Worm (Caenorhabditis elegans) whole organism, mixed stage, embryonic: Measurements from ENCODE around the gene msp-76.

Experiments
- M03D4.4 ChIP-seq: sonication (generic microtip); optimal IDR thresholded peaks from 2 replicates; lab custom pipeline; 2017; ENCODE audit warnings: mild to moderate bottlenecking, missing genetic modification characterization, missing compliant biosample characterization
- bed-3 ChIP-seq: fragments of 200-800 bp; sonication (Bioruptor generic); optimal IDR thresholded peaks from 3 replicates; lab custom pipeline; 2018; ENCODE audit warnings: mild to moderate bottlenecking, missing genetic modification characterization, moderate library complexity, missing compliant biosample characterization
- blmp-1 ChIP-seq: fragments of 150-350 bp; optimal IDR thresholded peaks from 2 replicates; lab custom pipeline; 2014; ENCODE audit warnings: missing biosample characterization, missing genetic modification characterization
- ceh-39 ChIP-seq: fragments of 150-350 bp; optimal IDR thresholded peaks from 2 replicates; lab custom pipeline; 2014; ENCODE audit warnings: missing biosample characterization, missing genetic modification characterization
- ceh-43 ChIP-seq: fragments of 200-800 bp; sonication (Bioruptor generic); optimal IDR thresholded peaks from 2 replicates; lab custom pipeline; 2018; ENCODE audit warnings: mild to moderate bottlenecking, missing genetic modification characterization, moderate library complexity, missing compliant biosample characterization
- ceh-83 ChIP-seq: fragments of 200-800 bp; sonication (Bioruptor generic); optimal IDR thresholded peaks from 2 replicates; lab custom pipeline; 2018; ENCODE audit warnings: mild to moderate bottlenecking, missing genetic modification characterization, missing compliant biosample characterization
- cnd-1 ChIP-seq: fragments of 200-800 bp; sonication (Bioruptor generic); optimal IDR thresholded peaks from 2 replicates; lab custom pipeline; 2018; ENCODE audit warnings: mild to moderate bottlenecking, missing genetic modification characterization, missing compliant biosample characterization
- elt-1 ChIP-seq: sonication (generic microtip); optimal IDR thresholded peaks from 2 replicates; lab custom pipeline; 2017; ENCODE audit warnings: missing genetic modification characterization, mild to moderate bottlenecking, missing compliant biosample characterization, antibody characterized with exemption, moderate library complexity, borderline replicate concordance; ENCODE audit not compliant: insufficient read depth
- elt-3 ChIP-seq: fragments of 150-350 bp; optimal IDR thresholded peaks from 2 replicates; lab custom pipeline; 2014; ENCODE audit warnings: missing biosample characterization, missing genetic modification characterization
- flh-1 ChIP-seq: fragments of 200-800 bp; sonication (Bioruptor generic); optimal IDR thresholded peaks from 2 replicates; lab custom pipeline; 2018; ENCODE audit warnings: mild to moderate bottlenecking, missing genetic modification characterization, moderate library complexity, missing compliant biosample characterization
- ham-2 ChIP-seq: fragments of 200-800 bp; sonication (Bioruptor generic); optimal IDR thresholded peaks from 2 replicates; lab custom pipeline; 2018; ENCODE audit warnings: mild to moderate bottlenecking, missing genetic modification characterization, missing compliant biosample characterization
- lin-32 ChIP-seq: fragments of 200-800 bp; sonication (Bioruptor generic); optimal IDR thresholded peaks from 2 replicates; lab custom pipeline; 2018; ENCODE audit warnings: mild to moderate bottlenecking, missing genetic modification characterization, missing compliant biosample characterization
- lsy-2 ChIP-seq: fragments of 150-350 bp; optimal IDR thresholded peaks from 2 replicates; lab custom pipeline; 2014; ENCODE audit warnings: missing biosample characterization, missing genetic modification characterization
- mab-5 ChIP-seq: fragments of 150-350 bp; optimal IDR thresholded peaks from 2 replicates; lab custom pipeline; 2014; ENCODE audit warnings: missing biosample characterization, missing genetic modification characterization
- mep-1 ChIP-seq: fragments of 150-350 bp; optimal IDR thresholded peaks from 2 replicates; lab custom pipeline; 2017; ENCODE audit warnings: missing biosample characterization, missing genetic modification reagents, missing genetic modification characterization, inconsistent platforms
- mls-2 ChIP-seq: sonication (generic microtip); optimal IDR thresholded peaks from 2 replicates; lab custom pipeline; 2016; ENCODE audit warnings: mild to moderate bottlenecking, missing genetic modification characterization, moderate library complexity, missing compliant biosample characterization
- nhr-12 ChIP-seq: fragments of 150-350 bp; optimal IDR thresholded peaks from 2 replicates; lab custom pipeline; 2014; ENCODE audit warnings: missing biosample characterization, missing genetic modification characterization
- nhr-2 ChIP-seq: fragments of 150-350 bp; optimal IDR thresholded peaks from 2 replicates; lab custom pipeline; 2014; ENCODE audit warnings: missing biosample characterization, missing genetic modification characterization
- nhr-237 ChIP-seq: fragments of 150-350 bp; optimal IDR thresholded peaks from 2 replicates; lab custom pipeline; 2014; ENCODE audit warnings: missing biosample characterization, missing genetic modification characterization
- nhr-76 ChIP-seq: sonication (generic microtip); optimal IDR thresholded peaks from 2 replicates; lab custom pipeline; 2017; ENCODE audit warnings: missing biosample characterization, missing genetic modification characterization
- sem-2 ChIP-seq: fragments of 200-800 bp; sonication (Bioruptor generic); optimal IDR thresholded peaks from 2 replicates; lab custom pipeline; 2018; ENCODE audit warnings: mild to moderate bottlenecking, missing genetic modification characterization, missing compliant biosample characterization
- snpc-4 ChIP-seq: fragments of 150-350 bp; optimal IDR thresholded peaks from 2 replicates; lab custom pipeline; 2014; ENCODE audit warnings: missing biosample characterization, missing genetic modification characterization
- sptf-1 ChIP-seq: sonication (generic microtip); optimal IDR thresholded peaks from 2 replicates; lab custom pipeline; 2017; ENCODE audit warnings: mild to moderate bottlenecking, missing genetic modification characterization, moderate library complexity, missing compliant biosample characterization
- tbx-8 ChIP-seq: fragments of 200-800 bp; sonication (Bioruptor generic); optimal IDR thresholded peaks from 2 replicates; lab custom pipeline; 2018; ENCODE audit warnings: mild to moderate bottlenecking, missing genetic modification characterization, moderate library complexity, missing compliant biosample characterization
- unc-120 ChIP-seq: sonication (generic microtip); optimal IDR thresholded peaks from 2 replicates; lab custom pipeline; 2017; ENCODE audit warnings: missing genetic modification characterization, missing compliant biosample characterization; ENCODE audit not compliant: poor library complexity, severe bottlenecking
- unc-39 ChIP-seq: fragments of 150-350 bp; optimal IDR thresholded peaks from 2 replicates; lab custom pipeline; 2014; ENCODE audit warnings: missing biosample characterization, missing genetic modification characterization
- unc-62 ChIP-seq: fragments of 150-350 bp; optimal IDR thresholded peaks from 2 replicates; lab custom pipeline; 2014; ENCODE audit warnings: missing biosample characterization, missing genetic modification reagents, missing genetic modification characterization

The msp-76 gene

DNA sequence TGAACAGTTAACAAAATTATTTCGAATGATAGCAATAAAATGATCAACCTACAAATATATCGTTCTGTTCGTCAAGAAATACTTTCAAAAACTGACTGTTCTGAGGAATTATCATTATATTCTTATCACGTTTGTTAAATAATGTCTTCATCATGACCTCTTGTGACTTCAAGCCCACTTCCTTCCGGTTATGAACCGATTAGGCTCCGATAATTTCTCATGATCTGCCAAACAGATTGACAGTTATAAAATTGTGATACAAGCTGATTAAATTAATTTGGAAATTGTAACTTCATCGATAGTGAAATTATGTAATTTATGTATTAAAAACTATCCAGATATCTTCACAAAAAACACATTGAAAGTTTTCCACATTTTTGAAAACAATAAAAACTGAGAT lies 8.0 kb upstream of the msp-76 start, which contains the start of gene ins-8:
ins-8 (minus strand) TSS at position 101 of the 400 bp plus-strand sequence.
- TF ChIP-seq ceh-83 (GFP tag; lab: Kevin White, UChicago) (no peak), ceh-39 (tag; lab: Kevin White, UChicago) (no peak), elt-1 (tag; lab: Kevin White, UChicago) (no peak), sptf-1 (tag; lab: Kevin White, UChicago) (no peak), unc-62 (no peak), nhr-237 (tag; lab: Kevin White, UChicago) (no peak), blmp-1 (tag; lab: Kevin White, UChicago) (no peak), lin-32 (GFP tag; lab: Kevin White, UChicago) (no peak), mep-1 (tag; lab: Kevin White, UChicago) (no peak), sem-2 (GFP tag; lab: Kevin White, UChicago) (no peak), mab-5 (tag; lab: Kevin White, UChicago) (no peak), unc-39 (tag; lab: Kevin White, UChicago) (no peak), ceh-43 (GFP tag; lab: Kevin White, UChicago) (no peak), tbx-8 (GFP tag; lab: Kevin White, UChicago) (no peak), unc-120 (tag; lab: Kevin White, UChicago) (no peak)
- TF ChIP-seq, all 35 proteins: peak for 0

DNA sequence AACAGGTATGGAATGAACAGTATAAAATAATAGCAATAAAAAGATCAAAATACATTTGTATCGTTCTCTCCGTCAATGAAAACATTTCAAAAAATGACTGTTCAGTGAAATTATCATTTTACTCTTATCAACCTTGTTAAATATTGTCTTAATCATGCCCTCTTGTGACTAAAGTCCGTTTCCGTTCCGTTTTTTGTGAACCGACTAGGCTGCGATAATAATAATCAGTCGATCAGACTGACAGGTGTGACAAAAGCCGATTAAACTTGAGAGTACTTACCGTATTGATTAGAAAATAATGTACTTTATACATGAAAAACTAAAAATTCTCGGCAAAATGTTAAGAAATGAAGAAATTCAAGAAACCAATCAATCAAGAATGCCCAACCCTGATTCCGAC lies 6.3 kb upstream of the msp-76 start, which contains the start of gene ins-7:
ins-7 (minus strand) TSS at position 332 of the 400 bp plus-strand sequence.
- TF ChIP-seq snpc-4 (tag; lab: Kevin White, UChicago) (no peak), nhr-12 (tag; lab: Kevin White, UChicago) (no peak), cnd-1 (tag; lab: Kevin White, UChicago) (no peak), bed-3 (GFP tag; lab: Kevin White, UChicago) (no peak), flh-1 (no peak)

DNA sequence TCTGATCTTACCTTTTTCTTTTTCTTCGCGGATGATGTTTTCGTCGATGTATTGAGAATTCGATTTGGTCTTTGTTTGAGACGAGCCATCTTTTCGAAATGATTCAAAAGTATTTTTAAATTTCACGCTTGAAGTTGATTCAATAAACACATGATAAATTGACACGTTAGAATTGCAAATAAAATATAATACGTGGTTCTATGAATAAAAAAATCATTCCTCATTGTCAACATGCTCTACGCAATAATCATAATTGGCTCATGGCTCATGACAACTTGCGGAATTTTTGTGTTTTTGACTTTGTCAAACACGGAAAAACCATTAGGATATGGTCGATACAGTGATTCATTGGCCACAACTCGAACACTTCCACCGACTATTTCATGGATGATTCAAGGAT lies 5.4 kb upstream of the msp-76 start, which contains the start of the genes htas-1 and ZK1251.3:
htas-1 (minus strand) TSS at position 101 of the 400 bp plus-strand sequence.
ZK1251.3 (plus strand) TSS at position 226 of the 400 bp plus-strand sequence.
- TF ChIP-seq bed-3 (GFP tag; lab: Kevin White, UChicago), result no peak
- no peak for TF ChIP-seq ham-2 (GFP tag; lab: Kevin White, UChicago)

DNA sequence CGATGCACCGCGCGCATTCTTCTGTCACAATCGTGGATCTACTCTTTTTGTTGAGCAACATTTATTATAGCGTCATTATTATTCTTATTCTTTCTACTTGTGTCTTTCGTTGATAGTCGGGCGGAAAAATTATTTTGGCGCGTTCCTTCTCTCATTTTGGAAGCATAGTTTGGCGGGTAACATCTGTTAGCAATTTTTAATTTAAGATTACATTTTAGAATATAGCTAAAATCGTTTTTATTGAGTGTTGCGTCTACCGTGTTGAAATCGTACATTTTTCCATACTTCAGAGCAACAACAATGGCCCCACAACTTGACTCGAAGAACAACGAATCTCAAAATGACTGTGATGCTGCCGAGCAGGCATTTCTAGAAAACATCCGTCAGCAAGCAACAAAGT lies 1.8 kb downstream of the msp-76 start, which contains the start of gene sdz-36:
sdz-36 (plus strand) TSS at position 301 of the 400 bp plus-strand sequence.
- TF ChIP-seq lsy-2 (tag; lab: Kevin White, UChicago), result no peak
- no peak for TF ChIP-seq lin-32 (GFP tag; lab: Kevin White, UChicago)
- TF ChIP-seq ceh-83 (GFP tag; lab: Kevin White, UChicago), result no peak
- TF ChIP-seq nhr-76, result no peak
- TF ChIP-seq bed-3 (GFP tag; lab: Kevin White, UChicago), result no peak
- no peak for TF ChIP-seq sptf-1 (tag; lab: Kevin White, UChicago)
- TF ChIP-seq unc-120 (tag; lab: Kevin White, UChicago), result no peak
- no peak for TF ChIP-seq elt-3 (tag; lab: Kevin White, UChicago)
- no peak for TF ChIP-seq nhr-237 (tag; lab: Kevin White, UChicago)
- no peak for TF ChIP-seq sem-2 (GFP tag; lab: Kevin White, UChicago)
- no peak for TF ChIP-seq blmp-1 (tag; lab: Kevin White, UChicago)
- TF ChIP-seq elt-1 (tag; lab: Kevin White, UChicago), result no peak
- TF ChIP-seq ham-2 (GFP tag; lab: Kevin White, UChicago), result no peak
- no peak for TF ChIP-seq snpc-4 (tag; lab: Kevin White, UChicago)
- no peak for TF ChIP-seq nhr-2 (tag; lab: Kevin White, UChicago)

DNA sequence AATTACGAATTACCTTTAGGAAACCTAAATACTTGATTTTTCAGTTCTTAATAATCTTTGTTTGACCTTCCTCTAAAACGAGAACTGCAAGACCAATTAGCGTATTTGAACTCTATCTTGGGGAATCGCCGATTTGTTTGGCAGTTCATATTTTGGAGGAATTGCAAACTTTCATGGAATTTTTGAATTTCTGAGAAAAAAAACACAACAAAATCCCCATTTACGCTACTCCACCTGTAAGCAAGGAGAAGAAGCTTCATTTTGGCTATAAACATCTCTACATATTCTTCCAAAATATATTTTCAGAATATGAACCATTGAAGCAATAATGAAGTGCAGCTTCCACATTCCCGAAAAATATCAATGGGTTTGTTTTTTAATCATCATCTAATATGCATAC lies 4.1 kb downstream of the msp-76 start, which contains the start of gene twk-9:
twk-9 (plus strand) TSS at position 301 of the 400 bp plus-strand sequence.
- no peak for TF ChIP-seq lin-32 (GFP tag; lab: Kevin White, UChicago)
- TF ChIP-seq cnd-1 (tag; lab: Kevin White, UChicago), result no peak
- no peak for TF ChIP-seq mls-2 (tag; lab: Kevin White, UChicago)
- no peak for TF ChIP-seq ceh-83 (GFP tag; lab: Kevin White, UChicago)
- no peak for TF ChIP-seq unc-39 (tag; lab: Kevin White, UChicago)
- no peak for TF ChIP-seq mab-5 (tag; lab: Kevin White, UChicago)
- no peak for TF ChIP-seq sem-2 (GFP tag; lab: Kevin White, UChicago)
- no peak for TF ChIP-seq tbx-8 (GFP tag; lab: Kevin White, UChicago)
- no peak for TF ChIP-seq M03D4.4 (tag; lab: Kevin White, UChicago)
- no peak for TF ChIP-seq ceh-39 (tag; lab: Kevin White, UChicago)
- TF ChIP-seq elt-1 (tag; lab: Kevin White, UChicago), result no peak
- TF ChIP-seq blmp-1 (tag; lab: Kevin White, UChicago), result no peak
